Worm (Caenorhabditis elegans): Measurements from ENCODE around the gene C05D12.5.

The C05D12.5 gene

ce11 chrII:11433942-11434341 is at the start of gene C05D12.5:
Gene C05D12.5, plus strand, starts transcription at chrII:11434242.
- TF ChIP-seq sptf-1 (tag; optimal IDR thresholded peaks at IDR 0.05) (no peak), swsn-7 (tag; optimal IDR thresholded peaks at IDR 0.05) (no peak), pag-3 (tag; optimal IDR thresholded peaks at IDR 0.05; ENCODE audit: borderline replicate concordance, insufficient read depth) (no peak), nhr-71 (tag; optimal IDR thresholded peaks at IDR 0.05) (no peak), F16B12.6 (tag; optimal IDR thresholded peaks at IDR 0.05) (no peak), egl-27 (tag; optimal IDR thresholded peaks at IDR 0.05) (no peak), snu-23 (GFP tag; optimal IDR thresholded peaks at IDR 0.05) (no peak), skn-1 (tag; optimal IDR thresholded peaks at IDR 0.05) (no peak), xbp-1 (tag; optimal IDR thresholded peaks at IDR 0.05) (no peak), C16A3.4 (tag; optimal IDR thresholded peaks at IDR 0.05) (no peak), nhr-90 (tag; optimal IDR thresholded peaks at IDR 0.05; ENCODE audit: poor library complexity) (no peak), rnt-1 (tag; optimal IDR thresholded peaks at IDR 0.05) (no peak), C34B4.2 (tag; optimal IDR thresholded peaks at IDR 0.05) (no peak), nhr-76 (tag; optimal IDR thresholded peaks at IDR 0.05) (no peak), lin-14 (GFP tag; optimal IDR thresholded peaks at IDR 0.05) (no peak), mab-9 (GFP tag; IDR thresholded peaks at IDR 0.05) (no peak), ceh-82 (tag; optimal IDR thresholded peaks at IDR 0.05) (no peak), elt-2 (tag; optimal IDR thresholded peaks at IDR 0.05) (no peak), lsy-2 (tag; optimal IDR thresholded peaks at IDR 0.05) (no peak)

ce11 chrII:11386950-11387349 is 47.1 kb upstream of the C05D12.5 start:
- no peak for TF ChIP-seq efl-1 (optimal IDR thresholded peaks at IDR 0.05)
- TF ChIP-seq efl-1 (GFP tag; optimal IDR thresholded peaks at IDR 0.05 in 1 of 2) = peak in 1 of 2 experiments; percentile 48
- TF ChIP-seq nhr-12 (tag; optimal IDR thresholded peaks at IDR 0.05) = no peak
- no peak for TF ChIP-seq ceh-90 (tag; optimal IDR thresholded peaks at IDR 0.05)
- TF ChIP-seq mdl-1 (tag; optimal IDR thresholded peaks at IDR 0.05) = no peak
- no peak for TF ChIP-seq tbx-2 (tag; optimal IDR thresholded peaks at IDR 0.05)
- TF ChIP-seq skn-1 (tag; optimal IDR thresholded peaks at IDR 0.05) = no peak
- TF ChIP-seq nhr-11 (tag; optimal IDR thresholded peaks at IDR 0.05) = no peak

ce11 chrII:11390865-11391264 is 43.2 kb upstream of the C05D12.5 start, which contains the start of gene shn-1:
Gene shn-1, minus strand, starts transcription at chrII:11390965.
- TF ChIP-seq lin-14 (GFP tag; optimal IDR thresholded peaks at IDR 0.05) = peak; percentile 24
- TF ChIP-seq sox-4 (tag; optimal IDR thresholded peaks at IDR 0.05) = no peak
- no peak for TF ChIP-seq nhr-20 (tag; optimal IDR thresholded peaks at IDR 0.05)
- no peak for TF ChIP-seq nhr-76 (tag; optimal IDR thresholded peaks at IDR 0.05)
- no peak for TF ChIP-seq C04F5.9 (tag; optimal IDR thresholded peaks at IDR 0.05)
- no peak for TF ChIP-seq xbp-1 (tag; optimal IDR thresholded peaks at IDR 0.05)
- TF ChIP-seq blmp-1 (tag; optimal IDR thresholded peaks at IDR 0.05) = peak; percentile 17
- TF ChIP-seq ces-1 (GFP tag; optimal IDR thresholded peaks at IDR 0.05) = no peak
- TF ChIP-seq efl-1 (optimal IDR thresholded peaks at IDR 0.05) = no peak
- peak in 1 of 2 experiments; percentile 38 for TF ChIP-seq efl-1 (GFP tag; optimal IDR thresholded peaks at IDR 0.05 in 1 of 2)

- TF ChIP-seq dsc-1 (tag; optimal IDR thresholded peaks at IDR 0.05) (peak; percentile 64), nhr-85 (tag) (peak; percentile 69), irx-1 (tag; optimal IDR thresholded peaks at IDR 0.05) (no peak)
Observed at ce11 chrII:11392390-11392789, 41.7 kb upstream of the C05D12.5 start.

ce11 chrII:11393787-11394186 is 40.3 kb upstream of the C05D12.5 start:
- TF ChIP-seq C16A3.4 (tag; optimal IDR thresholded peaks at IDR 0.05) (no peak), elt-2 (tag; optimal IDR thresholded peaks at IDR 0.05) (no peak), ceh-8 (GFP tag; optimal IDR thresholded peaks at IDR 0.05) (no peak), ztf-11 (tag; optimal IDR thresholded peaks at IDR 0.05) (no peak), grh-1 (GFP tag; IDR thresholded peaks at IDR 0.05) (no peak)
